Worm (Caenorhabditis elegans): Measurements from ENCODE around the gene srg-28.

ce11 chrV:5319477-5319876 lies 15.2 kb upstream of the srg-28 start, which contains the start of gene ceh-34:
- TF ChIP-seq flt-1 (GFP tag; IDR thresholded peaks at IDR 0.05) (no peak), ama-1 (optimal IDR thresholded peaks at IDR 0.05) (no peak), ceh-36 (tag; optimal IDR thresholded peaks at IDR 0.05) (no peak), ets-7 (tag; optimal IDR thresholded peaks at IDR 0.05) (no peak), hnd-1 (tag; optimal IDR thresholded peaks at IDR 0.05) (no peak), tbx-37 (GFP tag; conservative IDR thresholded peaks at IDR 0.05) (no peak), F13C5.2 (tag; optimal IDR thresholded peaks at IDR 0.05) (no peak), pes-1 (GFP tag; IDR thresholded peaks at IDR 0.05) (no peak)

Measured in whole organism, early embryonic.